Worm (Caenorhabditis elegans): Measurements from ENCODE around the gene gck-2.

Gene gck-2

ce11 chrV:6784853-6785492 lies 7.5 kb downstream of the gck-2 start, which contains the start of the genes spn-4 and spe-39 (continued):
- TF ChIP-seq mdl-1 (tag; optimal IDR thresholded peaks at IDR 0.05) (peak in 1 of 2 experiments; percentile 16), T20F7.1 (GFP tag; optimal IDR thresholded peaks at IDR 0.05) (peak; percentile 13), zfp-2 (tag; optimal IDR thresholded peaks at IDR 0.05) (no peak), Y5F2A.4 (GFP tag; optimal IDR thresholded peaks at IDR 0.05) (no peak), aha-1 (tag) (no peak), ceh-32 (tag; optimal IDR thresholded peaks at IDR 0.05; ENCODE audit: poor library complexity) (no peak), hlh-11 (tag; optimal IDR thresholded peaks at IDR 0.05) (peak; percentile 39), zag-1 (tag; optimal IDR thresholded peaks at IDR 0.05) (no peak), F44E2.7 (GFP tag; IDR thresholded peaks at IDR 0.05) (no peak), snpc-4 (tag; optimal IDR thresholded peaks at IDR 0.05) (no peak), ceh-20 (GFP tag; IDR thresholded peaks at IDR 0.05) (peak; percentile 47; the same call in 1 of the 2 replicates), F26F4.8 (GFP tag; conservative IDR thresholded peaks at IDR 0.05) (no peak), skn-1 (tag; optimal IDR thresholded peaks at IDR 0.05) (no peak), pha-4 (GFP tag; IDR thresholded peaks at IDR 0.05) (peak; percentile 58; the same call in 1 of the 2 replicates), pha-4 (tag; optimal IDR thresholded peaks at IDR 0.05) (peak; percentile 31), zip-11 (GFP tag; IDR thresholded peaks at IDR 0.05) (no peak), mdt-29 (GFP tag; IDR thresholded peaks at IDR 0.05) (no peak), egl-27 (tag; optimal IDR thresholded peaks at IDR 0.05) (no peak), spr-1 (tag; optimal IDR thresholded peaks at IDR 0.05) (peak; percentile 36), lin-29 (GFP tag; IDR thresholded peaks at IDR 0.05) (no peak), ZK546.5 (tag; optimal IDR thresholded peaks at IDR 0.05) (no peak), daf-19 (GFP tag; conservative IDR thresholded peaks at IDR 0.05) (no peak), set-16 (GFP tag; IDR thresholded peaks at IDR 0.05) (no peak), lir-3 (tag; optimal IDR thresholded peaks at IDR 0.05) (no peak), vab-7 (GFP tag; IDR thresholded peaks at IDR 0.05) (no peak), lin-39 (tag; optimal IDR thresholded peaks at IDR 0.05) (no peak), nhr-11 (tag; optimal IDR thresholded peaks at IDR 0.05) (no peak), madf-5 (GFP tag; IDR thresholded peaks at IDR 0.05) (no peak), unc-39 (tag; optimal IDR thresholded peaks at IDR 0.05) (no peak), lin-13 (GFP tag; optimal IDR thresholded peaks at IDR 0.05) (no peak), nhr-111 (GFP tag; optimal IDR thresholded peaks at IDR 0.05) (no peak), F10B5.3 (tag; optimal IDR thresholded peaks at IDR 0.05) (no peak), Y105C5A.15 (GFP tag; IDR thresholded peaks at IDR 0.05) (no peak), nhr-76 (tag; optimal IDR thresholded peaks at IDR 0.05) (no peak), nhr-102 (tag; optimal IDR thresholded peaks at IDR 0.05) (no peak), lin-1 (GFP tag; IDR thresholded peaks at IDR 0.05) (peak; percentile 43; the same call in 1 of the 2 replicates), ceh-44 (GFP tag; IDR thresholded peaks at IDR 0.05) (no peak), daf-12 (tag; optimal IDR thresholded peaks at IDR 0.05) (no peak), mxl-3 (GFP tag; optimal IDR thresholded peaks at IDR 0.05) (no peak), R02D3.7 (tag; optimal IDR thresholded peaks at IDR 0.05) (no peak), zip-2 (tag; optimal IDR thresholded peaks at IDR 0.05) (no peak), hlh-30 (tag; optimal IDR thresholded peaks at IDR 0.05; ENCODE audit: insufficient read depth) (no peak), rbr-2 (tag; optimal IDR thresholded peaks at IDR 0.05) (peak; percentile 40), lin-15B (tag; optimal IDR thresholded peaks at IDR 0.05) (no peak), nhr-28 (tag; optimal IDR thresholded peaks at IDR 0.05) (peak; percentile 1), ztf-11 (tag; optimal IDR thresholded peaks at IDR 0.05) (no peak), hif-1 (tag; optimal IDR thresholded peaks at IDR 0.05) (peak in 1 of 2 experiments; percentile 32), nhr-10 (tag; optimal IDR thresholded peaks at IDR 0.05) (no peak), ztf-7 (tag; optimal IDR thresholded peaks at IDR 0.05) (no peak), daf-16 (GFP tag; optimal IDR thresholded peaks at IDR 0.05) (peak in 1 of 2 experiments; percentile 17), daf-16 (tag; optimal IDR thresholded peaks at IDR 0.05) (no peak), dmd-6 (GFP tag; IDR thresholded peaks at IDR 0.05) (peak; percentile 53; the same call in 1 of the 2 replicates)
